Fruit fly (Drosophila melanogaster): ENCODE results near the gene SNF4Agamma.

The SNF4Agamma gene

dm6 chr3R:21203660-21204499, 63.3 kb downstream of the SNF4Agamma start:
- TF ChIP-seq Dif (GFP tag; optimal IDR thresholded peaks at IDR 0.05; ENCODE audit: partially characterized antibody): peak; percentile 64
- TF ChIP-seq dl (GFP tag; optimal IDR thresholded peaks at IDR 0.05; ENCODE audit: insufficient read depth in 1 of 2, partially characterized antibody in 2 of 2): peak; percentile 6 to 30
- no peak for TF ChIP-seq lola (GFP tag; optimal IDR thresholded peaks at IDR 0.05)
- TF ChIP-seq pan (optimal IDR thresholded peaks at IDR 0.05): no peak
- no peak for TF ChIP-seq dsf (GFP tag; optimal IDR thresholded peaks at IDR 0.05; ENCODE audit: borderline replicate concordance)
- peak; percentile 16 for TF ChIP-seq tai (GFP tag; optimal IDR thresholded peaks at IDR 0.05)
- no peak for TF ChIP-seq CG9705 (GFP tag; optimal IDR thresholded peaks at IDR 0.05)
- no peak for TF ChIP-seq h (GFP tag; optimal IDR thresholded peaks at IDR 0.05)
- peak; percentile 4 for TF ChIP-seq Vsx2 (GFP tag; optimal IDR thresholded peaks at IDR 0.05; ENCODE audit: partially characterized antibody)
- TF ChIP-seq Rel (GFP tag; optimal IDR thresholded peaks at IDR 0.05): no peak
- peak; percentile 16 for TF ChIP-seq Rel (tag; optimal IDR thresholded peaks at IDR 0.05)
- TF ChIP-seq fru (GFP tag; optimal IDR thresholded peaks at IDR 0.05): no peak
- TF ChIP-seq usp (GFP tag; optimal IDR thresholded peaks at IDR 0.05): no peak
- no peak for TF ChIP-seq foxo (GFP tag; optimal IDR thresholded peaks at IDR 0.05)
- no peak for TF ChIP-seq CG32264 (GFP tag; optimal IDR thresholded peaks at IDR 0.05)

dm6 chr3R:21204500-21205167, 64.1 kb downstream of the SNF4Agamma start:
- TF ChIP-seq CrebA (GFP tag; optimal IDR thresholded peaks at IDR 0.05; ENCODE audit: borderline replicate concordance) (no peak), pan (optimal IDR thresholded peaks at IDR 0.05) (no peak), rgr (GFP tag; optimal IDR thresholded peaks at IDR 0.05) (peak; percentile 80), Rel (GFP tag; optimal IDR thresholded peaks at IDR 0.05) (no peak), Rel (tag; optimal IDR thresholded peaks at IDR 0.05) (no peak), CG32264 (GFP tag; optimal IDR thresholded peaks at IDR 0.05) (peak; percentile 65), Myc (optimal IDR thresholded peaks at IDR 0.05) (no peak), Hr78 (GFP tag; optimal IDR thresholded peaks at IDR 0.05) (no peak), lola (GFP tag; optimal IDR thresholded peaks at IDR 0.05) (no peak), jim (GFP tag; optimal IDR thresholded peaks at IDR 0.05) (no peak), sage (GFP tag; optimal IDR thresholded peaks at IDR 0.05) (no peak), N (GFP tag; optimal IDR thresholded peaks at IDR 0.05) (no peak), psq (GFP tag; optimal IDR thresholded peaks at IDR 0.05) (peak; percentile 58), fru (GFP tag; optimal IDR thresholded peaks at IDR 0.05) (peak; percentile 90), dmrt93B (GFP tag; optimal IDR thresholded peaks at IDR 0.05) (peak; percentile 42), Jra (GFP tag; optimal IDR thresholded peaks at IDR 0.05) (no peak), HLH106 (tag; optimal IDR thresholded peaks at IDR 0.05) (peak; percentile 66), h (GFP tag; optimal IDR thresholded peaks at IDR 0.05) (peak; percentile 85), usp (GFP tag; optimal IDR thresholded peaks at IDR 0.05) (no peak), brk (GFP tag; optimal IDR thresholded peaks at IDR 0.05) (peak; percentile 28), sv (GFP tag; optimal IDR thresholded peaks at IDR 0.05) (peak; percentile 76), Vsx2 (GFP tag; optimal IDR thresholded peaks at IDR 0.05; ENCODE audit: partially characterized antibody) (peak; percentile 23), tai (GFP tag; optimal IDR thresholded peaks at IDR 0.05) (no peak), OdsH (GFP tag; optimal IDR thresholded peaks at IDR 0.05) (peak; percentile 77), Sp1 (GFP tag; optimal IDR thresholded peaks at IDR 0.05) (peak; percentile 68), GATAd (GFP tag; optimal IDR thresholded peaks at IDR 0.05) (no peak), Dif (GFP tag; optimal IDR thresholded peaks at IDR 0.05; ENCODE audit: partially characterized antibody) (peak; percentile 85), foxo (GFP tag; optimal IDR thresholded peaks at IDR 0.05) (peak in 1 of 2 experiments; percentile 81), CG9705 (GFP tag; optimal IDR thresholded peaks at IDR 0.05) (no peak), woc (GFP tag; optimal IDR thresholded peaks at IDR 0.05) (peak; percentile 49), dl (GFP tag; optimal IDR thresholded peaks at IDR 0.05; ENCODE audit: insufficient read depth in 1 of 2, partially characterized antibody in 2 of 2) (peak; percentile 64 to 81), dsf (GFP tag; optimal IDR thresholded peaks at IDR 0.05; ENCODE audit: borderline replicate concordance) (no peak), Hnf4 (GFP tag; optimal IDR thresholded peaks at IDR 0.05) (peak; percentile 50), ey (GFP tag; optimal IDR thresholded peaks at IDR 0.05) (peak; percentile 85), Hr83 (GFP tag; optimal IDR thresholded peaks at IDR 0.05; ENCODE audit: poor library complexity, severe bottlenecking) (no peak), Dfd (GFP tag; optimal IDR thresholded peaks at IDR 0.05) (no peak), br (GFP tag; optimal IDR thresholded peaks at IDR 0.05) (peak; percentile 77), Mio (GFP tag; optimal IDR thresholded peaks at IDR 0.05) (no peak), Abd-B (GFP tag; optimal IDR thresholded peaks at IDR 0.05) (no peak)
